Fruit fly (Drosophila melanogaster) whole organism, embryonic: ENCODE measurements around the gene CG15891.
A peak's percentile ranks its signal among the peaks of the same experiment; 100 is the strongest.

Experiments used
- Ada2b ChIP-seq: fragments of 200-800 bp; sonication (Bioruptor generic); IDR thresholded peaks from 2 replicates; pipeline ENCODE4 v1.3.6; 2022; ENCODE audit warnings: missing biosample characterization, missing genetic modification characterization
- Antp ChIP-seq: fragments of 200-800 bp; sonication (Bioruptor generic); optimal IDR thresholded peaks from 3 replicates; lab custom pipeline; 2016; ENCODE audit warnings: missing biosample characterization, missing genetic modification characterization
- Atf3 ChIP-seq: fragments of 200-800 bp; sonication (Bioruptor generic); optimal IDR thresholded peaks from 3 replicates; lab custom pipeline; 2016; ENCODE audit warnings: missing biosample characterization, missing genetic modification characterization
- B-H1 ChIP-seq: fragments of 200-800 bp; sonication (Bioruptor generic); IDR thresholded peaks from 3 replicates; pipeline ENCODE4 v1.3.6; 2022; ENCODE audit warnings: missing biosample characterization, missing genetic modification characterization
- CG11504 ChIP-seq: fragments of 200-800 bp; sonication (Bioruptor generic); optimal IDR thresholded peaks from 3 replicates; lab custom pipeline; 2019; ENCODE audit warnings: missing biosample characterization, mild to moderate bottlenecking, missing genetic modification characterization, moderate library complexity
- CG11560 ChIP-seq: fragments of 200-800 bp; sonication (Bioruptor generic); IDR thresholded peaks from 3 replicates; pipeline ENCODE4 v1.3.6; 2022; ENCODE audit warnings: missing biosample characterization, missing genetic modification characterization
- CG14441 ChIP-seq: fragments of 200-800 bp; sonication (Bioruptor generic); IDR thresholded peaks from 2 replicates; pipeline ENCODE4 v1.3.6; 2022; ENCODE audit warnings: missing biosample characterization, missing genetic modification characterization
- CG14965 ChIP-seq: fragments of 200-800 bp; sonication (Bioruptor generic); optimal IDR thresholded peaks from 2 replicates; lab custom pipeline; 2016; ENCODE audit warnings: missing biosample characterization, missing genetic modification characterization, borderline replicate concordance
- CG15269 ChIP-seq: fragments of 200-800 bp; sonication (Bioruptor generic); optimal IDR thresholded peaks from 2 replicates; lab custom pipeline; 2018; ENCODE audit warnings: missing biosample characterization, mild to moderate bottlenecking, missing genetic modification characterization, moderate library complexity
- CG1603 ChIP-seq: fragments of 200-800 bp; sonication (Bioruptor generic); optimal IDR thresholded peaks from 2 replicates; lab custom pipeline; 2019; ENCODE audit warnings: missing biosample characterization, mild to moderate bottlenecking, missing genetic modification characterization, moderate library complexity
- CG2678 ChIP-seq: fragments of 200-800 bp; sonication (Bioruptor generic); optimal IDR thresholded peaks from 3 replicates; lab custom pipeline; 2019; ENCODE audit warnings: missing biosample characterization, mild to moderate bottlenecking, missing genetic modification characterization, moderate library complexity
- CG30403 ChIP-seq: fragments of 200-800 bp; sonication (Bioruptor generic); optimal IDR thresholded peaks from 3 replicates; lab custom pipeline; 2016; ENCODE audit warnings: missing biosample characterization, missing genetic modification characterization
- CG30431 ChIP-seq: fragments of 200-800 bp; sonication (Bioruptor generic); optimal IDR thresholded peaks from 2 replicates; lab custom pipeline; 2017; ENCODE audit warnings: missing biosample characterization, missing genetic modification characterization
- CG32532 ChIP-seq: fragments of 200-800 bp; sonication (Bioruptor generic); IDR thresholded peaks from 2 replicates; pipeline ENCODE4 v1.3.6; 2022; ENCODE audit warnings: missing biosample characterization, missing genetic modification characterization
- CG4404 ChIP-seq: fragments of 200-800 bp; sonication (Bioruptor generic); IDR thresholded peaks from 2 replicates; pipeline ENCODE4 v1.3.6; 2022; ENCODE audit warnings: missing biosample characterization, missing genetic modification characterization
- CG4707 ChIP-seq: fragments of 200-800 bp; sonication (Bioruptor generic); optimal IDR thresholded peaks from 2 replicates; lab custom pipeline; 2018; ENCODE audit warnings: missing biosample characterization, mild to moderate bottlenecking, missing genetic modification characterization, moderate library complexity
- CG7357 ChIP-seq: fragments of 200-800 bp; sonication (Bioruptor generic); IDR thresholded peaks from 3 replicates; pipeline ENCODE4 v1.3.6; 2022; ENCODE audit warnings: missing biosample characterization, missing genetic modification characterization
- CG7745 ChIP-seq: fragments of 200-800 bp; sonication (Bioruptor generic); optimal IDR thresholded peaks from 2 replicates; lab custom pipeline; 2018; ENCODE audit warnings: missing biosample characterization, mild to moderate bottlenecking, missing genetic modification characterization, moderate library complexity
- CG7839 ChIP-seq: fragments of 200-800 bp; sonication (Bioruptor generic); optimal IDR thresholded peaks from 3 replicates; lab custom pipeline; 2018; ENCODE audit warnings: missing biosample characterization, mild to moderate bottlenecking, missing genetic modification characterization, moderate library complexity
- CG8478 ChIP-seq: fragments of >200 bp; optimal IDR thresholded peaks from 2 replicates; lab custom pipeline; 2018
- Fer1 ChIP-seq: fragments of 200-800 bp; sonication (Bioruptor generic); optimal IDR thresholded peaks from 2 replicates; lab custom pipeline; 2017; ENCODE audit warnings: missing biosample characterization, mild to moderate bottlenecking, missing genetic modification characterization
- Hr51 ChIP-seq, 2 experiments: fragments of 200-800 bp; sonication (Bioruptor generic); optimal IDR thresholded peaks; 2 replicates in 1 of 2; 3 replicates in 1 of 2; lab custom pipeline; 2016 to 2018; ENCODE audit warnings: missing biosample characterization in 2 of 2, missing genetic modification characterization in 2 of 2, mild to moderate bottlenecking in 1 of 2, moderate library complexity in 1 of 2
- Meics ChIP-seq: fragments of 200-800 bp; sonication (Bioruptor generic); optimal IDR thresholded peaks from 2 replicates; lab custom pipeline; 2017; ENCODE audit warnings: missing biosample characterization, mild to moderate bottlenecking, missing genetic modification characterization
- Rfx ChIP-seq: fragments of 200-800 bp; sonication (Bioruptor generic); IDR thresholded peaks from 2 replicates; pipeline ENCODE4 v1.3.6; 2022; ENCODE audit warnings: missing biosample characterization, missing genetic modification characterization
- Rx ChIP-seq: fragments of 200-800 bp; sonication (Bioruptor generic); IDR thresholded peaks from 2 replicates; pipeline ENCODE4 v1.3.6; 2022; ENCODE audit warnings: missing biosample characterization, missing genetic modification characterization
- Sox102F ChIP-seq: fragments of 200-800 bp; sonication (Bioruptor generic); optimal IDR thresholded peaks from 2 replicates; lab custom pipeline; 2018; ENCODE audit warnings: missing biosample characterization, mild to moderate bottlenecking, missing genetic modification characterization, moderate library complexity
- Trl ChIP-seq, 3 experiments: fragments of >200 bp in 2 of 3; fragments of 200-800 bp in 1 of 3; sonication (Bioruptor generic) in 1 of 3; optimal IDR thresholded peaks; 2 replicates in 1 of 3; 3 replicates in 2 of 3; lab custom pipeline; 2016 to 2017; ENCODE audit warnings: missing biosample characterization in 1 of 3, missing genetic modification characterization in 1 of 3
- Xbp1 ChIP-seq: fragments of 200-800 bp; sonication (Bioruptor generic); optimal IDR thresholded peaks from 3 replicates; lab custom pipeline; 2016; ENCODE audit warnings: missing biosample characterization, mild to moderate bottlenecking, missing genetic modification characterization
- Xrp1 ChIP-seq: fragments of 200-800 bp; sonication (Bioruptor generic); IDR thresholded peaks from 2 replicates; pipeline ENCODE4 v1.3.6; 2022; ENCODE audit warnings: missing biosample characterization, missing genetic modification characterization
- bsh ChIP-seq, 2 experiments: fragments of 200-800 bp; sonication (Bioruptor generic); optimal IDR thresholded peaks; 2 replicates each; lab custom pipeline; 2017 to 2018; ENCODE audit warnings: mild to moderate bottlenecking in 2 of 2, missing biosample characterization in 2 of 2, missing genetic modification characterization in 2 of 2, moderate library complexity in 1 of 2
- cas ChIP-seq: fragments of 200-800 bp; sonication (Bioruptor generic); IDR thresholded peaks from 2 replicates; pipeline ENCODE4 v1.3.6; 2022; ENCODE audit warnings: missing biosample characterization, missing genetic modification characterization
- cwo ChIP-seq: fragments of 200-800 bp; sonication (Bioruptor generic); optimal IDR thresholded peaks from 3 replicates; lab custom pipeline; 2017; ENCODE audit warnings: missing biosample characterization, missing genetic modification characterization, mild to moderate bottlenecking, moderate library complexity, missing genetic modification reagents
- dmrt99B ChIP-seq: fragments of 200-800 bp; sonication (Bioruptor generic); optimal IDR thresholded peaks from 2 replicates; lab custom pipeline; 2018; ENCODE audit warnings: missing biosample characterization, mild to moderate bottlenecking, missing genetic modification characterization, moderate library complexity
- en ChIP-seq: fragments of 200-800 bp; sonication (Bioruptor generic); optimal IDR thresholded peaks from 2 replicates; lab custom pipeline; 2016; ENCODE audit warnings: missing biosample characterization, missing genetic modification characterization
- esg ChIP-seq: fragments of 200-800 bp; sonication (Bioruptor generic); conservative IDR thresholded peaks from 2 replicates; pipeline ENCODE4 v1.3.6; 2022; ENCODE audit warnings: missing biosample characterization, missing genetic modification characterization
- eve ChIP-seq, 2 experiments: fragments of >200 bp; optimal IDR thresholded peaks; 2 replicates each; lab custom pipeline; 2017; ENCODE audit warnings: missing biosample characterization in 2 of 2, missing genetic modification characterization in 2 of 2
- fd96Cb ChIP-seq: fragments of 200-800 bp; sonication (Bioruptor generic); optimal IDR thresholded peaks from 2 replicates; lab custom pipeline; 2018; ENCODE audit warnings: missing biosample characterization, mild to moderate bottlenecking, missing genetic modification characterization, moderate library complexity
- gem ChIP-seq: fragments of 200-800 bp; sonication (Bioruptor generic); optimal IDR thresholded peaks from 2 replicates; lab custom pipeline; 2019; ENCODE audit warnings: missing biosample characterization, mild to moderate bottlenecking, missing genetic modification characterization, moderate library complexity
- kni ChIP-seq: fragments of 200-800 bp; sonication (Bioruptor generic); optimal IDR thresholded peaks from 3 replicates; lab custom pipeline; 2017; ENCODE audit warnings: mild to moderate bottlenecking, missing biosample characterization, missing genetic modification reagents, missing genetic modification characterization
- luna ChIP-seq: fragments of 200-800 bp; sonication (Bioruptor generic); optimal IDR thresholded peaks from 2 replicates; lab custom pipeline; 2016; ENCODE audit warnings: missing biosample characterization, missing genetic modification characterization
- pan ChIP-seq, 4 experiments: fragments of >200 bp in 3 of 4; fragments of 200-800 bp in 1 of 4; sonication (Bioruptor generic) in 1 of 4; optimal IDR thresholded peaks in 3 of 4; IDR thresholded peaks in 1 of 4; 2 replicates each; pipeline versions ENCODE4 v1.3.6 to Lab custom; 2017 to 2022; ENCODE audit warnings: missing biosample characterization in 2 of 4, missing genetic modification characterization in 2 of 4, mixed read lengths in 1 of 4
- phol ChIP-seq: fragments of 200-800 bp; sonication (Bioruptor generic); optimal IDR thresholded peaks from 3 replicates; lab custom pipeline; 2018; ENCODE audit warnings: missing biosample characterization, mild to moderate bottlenecking, missing genetic modification characterization, moderate library complexity
- rib ChIP-seq: fragments of 200-800 bp; sonication (Bioruptor generic); IDR thresholded peaks from 2 replicates; pipeline ENCODE4 v1.3.6; 2022; ENCODE audit warnings: missing biosample characterization, missing genetic modification characterization
- row ChIP-seq: fragments of 200-800 bp; sonication (Bioruptor generic); IDR thresholded peaks from 3 replicates; pipeline ENCODE4 v1.3.6; 2022; ENCODE audit warnings: missing biosample characterization, missing genetic modification characterization
- sisA ChIP-seq: fragments of 200-800 bp; sonication (Bioruptor generic); IDR thresholded peaks from 2 replicates; pipeline ENCODE4 v1.3.6; 2022; ENCODE audit warnings: missing biosample characterization, missing genetic modification characterization
- slbo ChIP-seq: fragments of 200-800 bp; sonication (Bioruptor generic); IDR thresholded peaks from 2 replicates; pipeline ENCODE4 v1.3.6; 2022; ENCODE audit warnings: missing biosample characterization, missing genetic modification characterization
- unpg ChIP-seq: fragments of 200-800 bp; sonication (Bioruptor generic); optimal IDR thresholded peaks from 3 replicates; lab custom pipeline; 2018; ENCODE audit warnings: missing biosample characterization, mild to moderate bottlenecking, missing genetic modification characterization, moderate library complexity
- wdn ChIP-seq: fragments of 200-800 bp; sonication (Bioruptor generic); IDR thresholded peaks from 2 replicates; pipeline ENCODE4 v1.3.6; 2022; ENCODE audit warnings: missing biosample characterization, missing genetic modification characterization
- zfh1 ChIP-seq: fragments of 200-800 bp; sonication (Bioruptor generic); IDR thresholded peaks from 3 replicates; pipeline ENCODE4 v1.3.6; 2022; ENCODE audit warnings: missing biosample characterization, missing genetic modification characterization

CG15891 gene

DNA sequence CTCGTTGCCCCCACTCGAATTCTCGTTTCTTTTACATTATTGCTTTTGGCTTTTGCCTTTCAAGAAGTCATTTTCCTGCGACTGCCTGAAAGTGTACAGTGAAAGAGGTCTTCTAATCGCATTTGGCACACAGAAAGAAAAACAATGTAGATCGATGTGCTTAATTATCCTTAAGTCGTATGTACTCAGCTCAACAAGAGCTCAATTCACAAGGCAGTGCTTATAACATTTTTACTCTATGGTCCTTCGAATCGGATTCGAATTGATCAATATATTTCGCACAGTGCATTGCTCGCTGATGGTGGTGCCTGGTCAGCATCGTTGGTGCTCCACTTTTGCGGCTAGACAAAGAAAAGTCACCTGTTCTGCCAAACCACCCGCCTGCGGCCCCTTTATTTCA is 15.3 kb upstream of the CG15891 start (continued):
- TF ChIP-seq kni (GFP tag; lab: Kevin White, UChicago), result no peak
- TF ChIP-seq en (GFP tag; lab: Kevin White, UChicago), result no peak
- no peak for TF ChIP-seq Rx (GFP tag; lab: Robert Waterston, UW)
- TF ChIP-seq CG32532 (GFP tag; lab: Robert Waterston, UW), result peak; percentile 12; the same call in 1 of the 2 replicates
- TF ChIP-seq CG4404 (GFP tag; lab: Robert Waterston, UW), result no peak
- TF ChIP-seq CG11560, result no peak
- no peak for TF ChIP-seq luna (GFP tag; lab: Kevin White, UChicago)
- TF ChIP-seq phol, result peak; percentile 17
- peak in 1 of 2 experiments; percentile 46 for TF ChIP-seq Hr51 (GFP tag; optimal IDR thresholded peaks at IDR 0.05; lab: Kevin White, UChicago)
- TF ChIP-seq cwo (GFP tag; lab: Kevin White, UChicago), result no peak
- TF ChIP-seq CG7357 (GFP tag; lab: Robert Waterston, UW), result 0 out of 3 replicates have a peak, but pooled peaks have one; percentile 12
- 0 out of 3 replicates have a peak, but pooled peaks have one; percentile 22 for TF ChIP-seq zfh1 (GFP tag; lab: Robert Waterston, UW)
- TF ChIP-seq Rfx, result peak; percentile 28; the same call in 1 of the 2 replicates
- no peak for TF ChIP-seq CG4707 (GFP tag; lab: Kevin White, UChicago)
- peak; percentile 22 for TF ChIP-seq Fer1 (GFP tag; lab: Kevin White, UChicago)
- TF ChIP-seq Trl (optimal IDR thresholded peaks at IDR 0.05; lab: Kevin White, UChicago), result no peak
- peak; percentile 11 for TF ChIP-seq Trl (GFP tag; optimal IDR thresholded peaks at IDR 0.05; lab: Kevin White, UChicago)
- TF ChIP-seq Antp, result peak; percentile 7
- peak; percentile 19 for TF ChIP-seq unpg (GFP tag; lab: Kevin White, UChicago)
- TF ChIP-seq CG7745 (tag; lab: Kevin White, UChicago), result no peak
- peak in 1 of 2 experiments; percentile 57 for TF ChIP-seq eve (GFP tag; optimal IDR thresholded peaks at IDR 0.05; lab: Kevin White, UChicago)
- TF ChIP-seq sisA (GFP tag; lab: Robert Waterston, UW), result peak; percentile 48
- peak; percentile 32 for TF ChIP-seq CG15269 (tag; lab: Kevin White, UChicago)
- TF ChIP-seq esg (GFP tag; lab: Robert Waterston, UW), result 0 out of 2 replicates have a peak, but pooled peaks have one; percentile 6
- TF ChIP-seq row (GFP tag; lab: Robert Waterston, UW), result peak; percentile 49; the same call in 2 of the 3 replicates
- no peak for TF ChIP-seq rib (GFP tag; lab: Robert Waterston, UW)
- TF ChIP-seq dmrt99B (tag; lab: Kevin White, UChicago), result peak; percentile 51
- peak; percentile 42 for TF ChIP-seq CG7839 (tag; lab: Kevin White, UChicago)
- no peak for TF ChIP-seq pan (optimal IDR thresholded peaks at IDR 0.05; lab: Kevin White, UChicago)
- peak in 1 of 2 experiments; percentile 54 for TF ChIP-seq pan (GFP tag; optimal IDR thresholded peaks at IDR 0.05 in 1 of 2, IDR thresholded peaks at IDR 0.05 in 1 of 2)
- TF ChIP-seq slbo (GFP tag; lab: Robert Waterston, UW), result peak; percentile 40
- TF ChIP-seq Ada2b (GFP tag; lab: Robert Waterston, UW), result no peak
- peak; percentile 14 for TF ChIP-seq CG30403 (GFP tag; lab: Kevin White, UChicago)
- 0 out of 2 replicates have a peak, but pooled peaks have one; percentile 21 for TF ChIP-seq wdn
- 0 out of 2 replicates have a peak, but pooled peaks have one; percentile 21 for TF ChIP-seq Xrp1 (GFP tag; lab: Robert Waterston, UW)
- peak in 1 of 2 experiments; percentile 36 for TF ChIP-seq bsh (GFP tag; optimal IDR thresholded peaks at IDR 0.05; lab: Kevin White, UChicago)
- TF ChIP-seq CG14441, result peak; percentile 37; the same call in 1 of the 2 replicates
- TF ChIP-seq Atf3 (GFP tag; lab: Kevin White, UChicago), result peak; percentile 19
- TF ChIP-seq CG2678 (tag; lab: Kevin White, UChicago), result peak; percentile 47
- TF ChIP-seq gem (tag; lab: Kevin White, UChicago), result peak; percentile 27
- TF ChIP-seq CG8478 (lab: Kevin White, UChicago), result no peak
- peak; percentile 53 for TF ChIP-seq Sox102F
- TF ChIP-seq B-H1, result no peak; the same call in 2 of the 3 replicates
- no peak for TF ChIP-seq cas (GFP tag; lab: Robert Waterston, UW)
- peak; percentile 51 for TF ChIP-seq CG11504 (tag; lab: Kevin White, UChicago)
- peak; percentile 12 for TF ChIP-seq Meics (GFP tag; lab: Kevin White, UChicago)
- TF ChIP-seq Xbp1, result peak; percentile 9
- TF ChIP-seq fd96Cb (tag; lab: Kevin White, UChicago), result peak; percentile 29
- TF ChIP-seq CG14965 (GFP tag; lab: Kevin White, UChicago), result no peak
- no peak for TF ChIP-seq CG30431 (GFP tag; lab: Kevin White, UChicago)
- TF ChIP-seq CG1603 (tag; lab: Kevin White, UChicago), result peak; percentile 41
